Fruit fly (Drosophila melanogaster) whole organism, embryonic: ENCODE measurements around the gene Chpf.

ENCODE experiments used
- Antp ChIP-seq: fragments of 200-800 bp; sonication (Bioruptor generic); optimal IDR thresholded peaks from 3 replicates; lab custom pipeline; 2016; ENCODE audit warnings: missing biosample characterization, missing genetic modification characterization
- CG10274 ChIP-seq: fragments of 200-800 bp; sonication (Bioruptor generic); optimal IDR thresholded peaks from 3 replicates; lab custom pipeline; 2017; ENCODE audit warnings: missing biosample characterization, mild to moderate bottlenecking, missing genetic modification characterization
- CG12769 ChIP-seq: fragments of 200-800 bp; sonication (Bioruptor generic); optimal IDR thresholded peaks from 2 replicates; lab custom pipeline; 2019; ENCODE audit warnings: missing biosample characterization, mild to moderate bottlenecking, missing genetic modification characterization, moderate library complexity
- CG16815 ChIP-seq: fragments of 200-800 bp; sonication (Bioruptor generic); optimal IDR thresholded peaks from 3 replicates; lab custom pipeline; 2017; ENCODE audit warnings: missing biosample characterization, mild to moderate bottlenecking, missing genetic modification characterization
- CG17385 ChIP-seq: fragments of 200-800 bp; sonication (Bioruptor generic); optimal IDR thresholded peaks from 3 replicates; lab custom pipeline; 2018; ENCODE audit warnings: missing biosample characterization, mild to moderate bottlenecking, missing genetic modification characterization
- CG18619 ChIP-seq: fragments of 200-800 bp; sonication (Bioruptor generic); optimal IDR thresholded peaks from 3 replicates; lab custom pipeline; 2017; ENCODE audit warnings: missing biosample characterization, mild to moderate bottlenecking, missing genetic modification characterization
- CG2116 ChIP-seq: fragments of 200-800 bp; sonication (Bioruptor generic); optimal IDR thresholded peaks from 3 replicates; lab custom pipeline; 2018; ENCODE audit warnings: missing biosample characterization, mild to moderate bottlenecking, missing genetic modification characterization
- CG2678 ChIP-seq: fragments of 200-800 bp; sonication (Bioruptor generic); optimal IDR thresholded peaks from 3 replicates; lab custom pipeline; 2019; ENCODE audit warnings: missing biosample characterization, mild to moderate bottlenecking, missing genetic modification characterization, moderate library complexity
- CG30020 ChIP-seq: fragments of 200-800 bp; optimal IDR thresholded peaks from 2 replicates; lab custom pipeline; 2019; ENCODE audit warnings: missing biosample characterization, mild to moderate bottlenecking, missing genetic modification characterization, moderate library complexity
- CG3407 ChIP-seq: fragments of 200-800 bp; sonication (Bioruptor generic); optimal IDR thresholded peaks from 2 replicates; lab custom pipeline; 2018; ENCODE audit warnings: missing biosample characterization, mild to moderate bottlenecking, missing genetic modification characterization
- CG42726 ChIP-seq: fragments of 200-800 bp; sonication (Bioruptor generic); IDR thresholded peaks from 2 replicates; pipeline ENCODE4 v1.3.6; 2022; ENCODE audit warnings: missing biosample characterization, missing genetic modification characterization; ENCODE audit not compliant: partially characterized antibody
- CG4424 ChIP-seq: fragments of 200-800 bp; sonication (Bioruptor generic); optimal IDR thresholded peaks from 3 replicates; lab custom pipeline; 2016; ENCODE audit warnings: missing biosample characterization, missing genetic modification characterization
- CG6689 ChIP-seq: fragments of 200-800 bp; sonication (Bioruptor generic); IDR thresholded peaks from 2 replicates; pipeline ENCODE4 v1.3.6; 2022; ENCODE audit warnings: missing biosample characterization, missing genetic modification characterization
- CG7839 ChIP-seq: fragments of 200-800 bp; sonication (Bioruptor generic); optimal IDR thresholded peaks from 3 replicates; lab custom pipeline; 2018; ENCODE audit warnings: missing biosample characterization, mild to moderate bottlenecking, missing genetic modification characterization, moderate library complexity
- CG8359 ChIP-seq: fragments of 200-800 bp; sonication (Bioruptor generic); optimal IDR thresholded peaks from 2 replicates; lab custom pipeline; 2017; ENCODE audit warnings: missing biosample characterization, mild to moderate bottlenecking, missing genetic modification characterization, borderline replicate concordance
- CG8944 ChIP-seq: fragments of 200-800 bp; sonication (Bioruptor generic); optimal IDR thresholded peaks from 3 replicates; lab custom pipeline; 2016; ENCODE audit warnings: missing biosample characterization, missing genetic modification characterization
- Camta ChIP-seq: fragments of 200-800 bp; sonication (Bioruptor generic); optimal IDR thresholded peaks from 2 replicates; lab custom pipeline; 2016; ENCODE audit warnings: missing biosample characterization, missing genetic modification characterization
- CoRest ChIP-seq: fragments of 200-800 bp; sonication (Bioruptor generic); optimal IDR thresholded peaks from 3 replicates; lab custom pipeline; 2018; ENCODE audit warnings: missing biosample characterization, mild to moderate bottlenecking, missing genetic modification characterization, moderate library complexity
- HLH3B ChIP-seq: fragments of 200-800 bp; sonication (Bioruptor generic); IDR thresholded peaks from 2 replicates; pipeline ENCODE4 v1.3.6; 2022; ENCODE audit warnings: missing biosample characterization, missing genetic modification characterization
- HLHmδ ChIP-seq: fragments of 200-800 bp; sonication (Bioruptor generic); optimal IDR thresholded peaks from 2 replicates; lab custom pipeline; 2018; ENCODE audit warnings: missing biosample characterization, mild to moderate bottlenecking, missing genetic modification characterization, moderate library complexity
- Lim3 ChIP-seq: fragments of 200-800 bp; sonication (Bioruptor generic); IDR thresholded peaks from 2 replicates; pipeline ENCODE4 v1.3.6; 2022; ENCODE audit warnings: missing biosample characterization, missing genetic modification characterization
- Mes4 ChIP-seq: fragments of 200-800 bp; sonication (Bioruptor generic); optimal IDR thresholded peaks from 2 replicates; lab custom pipeline; 2016; ENCODE audit warnings: missing biosample characterization, missing genetic modification characterization
- NFAT ChIP-seq: fragments of 200-800 bp; sonication (Bioruptor generic); IDR thresholded peaks from 2 replicates; pipeline ENCODE4 v1.3.6; 2022; ENCODE audit warnings: missing biosample characterization, missing genetic modification characterization
- NfI ChIP-seq: fragments of 200-800 bp; sonication (Bioruptor generic); optimal IDR thresholded peaks from 3 replicates; lab custom pipeline; 2018; ENCODE audit warnings: missing biosample characterization, mild to moderate bottlenecking, missing genetic modification characterization, moderate library complexity
- Pdp1 ChIP-seq, 2 experiments: fragments of 200-800 bp; sonication (Bioruptor generic); optimal IDR thresholded peaks; 3 replicates each; lab custom pipeline; 2016; ENCODE audit warnings: missing biosample characterization in 2 of 2, missing genetic modification characterization in 2 of 2, mild to moderate bottlenecking in 1 of 2, moderate library complexity in 1 of 2
- Ptx1 ChIP-seq: fragments of 200-800 bp; sonication (Bioruptor generic); IDR thresholded peaks from 2 replicates; pipeline ENCODE4 v1.3.6; 2022; ENCODE audit warnings: missing biosample characterization, missing genetic modification characterization
- Rfx ChIP-seq: fragments of 200-800 bp; sonication (Bioruptor generic); IDR thresholded peaks from 2 replicates; pipeline ENCODE4 v1.3.6; 2022; ENCODE audit warnings: missing biosample characterization, missing genetic modification characterization
- Scr ChIP-seq: fragments of 200-800 bp; sonication (Bioruptor generic); IDR thresholded peaks from 2 replicates; pipeline ENCODE4 v1.3.6; 2022; ENCODE audit warnings: missing biosample characterization, missing genetic modification characterization; ENCODE audit not compliant: partially characterized antibody
- Sin3A ChIP-seq: fragments of >200 bp; optimal IDR thresholded peaks from 2 replicates; lab custom pipeline; 2018
- Six4 ChIP-seq: fragments of 200-800 bp; sonication (Bioruptor generic); optimal IDR thresholded peaks from 2 replicates; lab custom pipeline; 2016; ENCODE audit warnings: missing biosample characterization, missing genetic modification characterization
- Sox102F ChIP-seq: fragments of 200-800 bp; sonication (Bioruptor generic); optimal IDR thresholded peaks from 2 replicates; lab custom pipeline; 2018; ENCODE audit warnings: missing biosample characterization, mild to moderate bottlenecking, missing genetic modification characterization, moderate library complexity
- Sry-β ChIP-seq: fragments of 200-800 bp; sonication (Bioruptor generic); optimal IDR thresholded peaks from 2 replicates; lab custom pipeline; 2018; ENCODE audit warnings: missing biosample characterization, mild to moderate bottlenecking, missing genetic modification characterization, moderate library complexity
- TFAM ChIP-seq: fragments of 200-800 bp; sonication (Bioruptor generic); optimal IDR thresholded peaks from 2 replicates; lab custom pipeline; 2017; ENCODE audit warnings: missing biosample characterization, missing genetic modification characterization, inconsistent platforms
- Xbp1 ChIP-seq: fragments of 200-800 bp; sonication (Bioruptor generic); optimal IDR thresholded peaks from 3 replicates; lab custom pipeline; 2016; ENCODE audit warnings: missing biosample characterization, mild to moderate bottlenecking, missing genetic modification characterization
- ash1 ChIP-seq: fragments of 200-800 bp; sonication (Bioruptor generic); optimal IDR thresholded peaks from 2 replicates; lab custom pipeline; 2018; ENCODE audit warnings: missing biosample characterization, mild to moderate bottlenecking, missing genetic modification characterization
- bcd ChIP-seq: fragments of 200-800 bp; sonication (Bioruptor generic); optimal IDR thresholded peaks from 2 replicates; lab custom pipeline; 2017; ENCODE audit warnings: missing biosample characterization, mild to moderate bottlenecking, missing genetic modification characterization
- bsh ChIP-seq, 2 experiments: fragments of 200-800 bp; sonication (Bioruptor generic); optimal IDR thresholded peaks; 2 replicates each; lab custom pipeline; 2017 to 2018; ENCODE audit warnings: mild to moderate bottlenecking in 2 of 2, missing biosample characterization in 2 of 2, missing genetic modification characterization in 2 of 2, moderate library complexity in 1 of 2
- dmrt99B ChIP-seq: fragments of 200-800 bp; sonication (Bioruptor generic); optimal IDR thresholded peaks from 2 replicates; lab custom pipeline; 2018; ENCODE audit warnings: missing biosample characterization, mild to moderate bottlenecking, missing genetic modification characterization, moderate library complexity
- hkb ChIP-seq, 2 experiments: fragments of 200-800 bp in 1 of 2; fragments of >200 bp in 1 of 2; sonication (Bioruptor generic) in 1 of 2; IDR thresholded peaks in 1 of 2; optimal IDR thresholded peaks in 1 of 2; 2 replicates each; pipeline versions ENCODE4 v1.3.6 to Lab custom; 2017 to 2022; ENCODE audit warnings: missing biosample characterization in 1 of 2, missing genetic modification characterization in 1 of 2
- ken ChIP-seq: fragments of 200-800 bp; sonication (Bioruptor generic); IDR thresholded peaks from 3 replicates; pipeline ENCODE4 v1.3.6; 2022; ENCODE audit warnings: missing biosample characterization, missing genetic modification characterization
- lmd ChIP-seq: fragments of 200-800 bp; sonication (Bioruptor generic); IDR thresholded peaks from 2 replicates; pipeline ENCODE4 v1.3.6; 2022; ENCODE audit warnings: missing biosample characterization, missing genetic modification characterization
- nerfin-2 ChIP-seq: fragments of 200-800 bp; sonication (Bioruptor generic); IDR thresholded peaks from 2 replicates; pipeline ENCODE4 v1.3.6; 2022; ENCODE audit warnings: missing biosample characterization, missing genetic modification characterization; ENCODE audit not compliant: partially characterized antibody
- p53 ChIP-seq: fragments of 200-800 bp; sonication (Bioruptor generic); optimal IDR thresholded peaks from 2 replicates; lab custom pipeline; 2016; ENCODE audit warnings: missing biosample characterization, missing genetic modification characterization
- pnt ChIP-seq: fragments of 200-800 bp; sonication (Bioruptor generic); optimal IDR thresholded peaks from 3 replicates; lab custom pipeline; 2016; ENCODE audit warnings: missing biosample characterization, missing genetic modification characterization
- ro ChIP-seq: fragments of 200-800 bp; sonication (Bioruptor generic); IDR thresholded peaks from 2 replicates; pipeline ENCODE4 v1.3.6; 2022; ENCODE audit warnings: missing biosample characterization, missing genetic modification characterization
- run ChIP-seq: fragments of 200-800 bp; sonication (Bioruptor generic); optimal IDR thresholded peaks from 3 replicates; lab custom pipeline; 2018; ENCODE audit warnings: missing biosample characterization, mild to moderate bottlenecking, missing genetic modification characterization
- stc ChIP-seq: fragments of 200-800 bp; sonication (Bioruptor generic); IDR thresholded peaks from 2 replicates; pipeline ENCODE4 v1.3.6; 2022; ENCODE audit warnings: missing biosample characterization, missing genetic modification characterization
- zfh1 ChIP-seq: fragments of 200-800 bp; sonication (Bioruptor generic); IDR thresholded peaks from 3 replicates; pipeline ENCODE4 v1.3.6; 2022; ENCODE audit warnings: missing biosample characterization, missing genetic modification characterization

Chpf gene

DNA sequence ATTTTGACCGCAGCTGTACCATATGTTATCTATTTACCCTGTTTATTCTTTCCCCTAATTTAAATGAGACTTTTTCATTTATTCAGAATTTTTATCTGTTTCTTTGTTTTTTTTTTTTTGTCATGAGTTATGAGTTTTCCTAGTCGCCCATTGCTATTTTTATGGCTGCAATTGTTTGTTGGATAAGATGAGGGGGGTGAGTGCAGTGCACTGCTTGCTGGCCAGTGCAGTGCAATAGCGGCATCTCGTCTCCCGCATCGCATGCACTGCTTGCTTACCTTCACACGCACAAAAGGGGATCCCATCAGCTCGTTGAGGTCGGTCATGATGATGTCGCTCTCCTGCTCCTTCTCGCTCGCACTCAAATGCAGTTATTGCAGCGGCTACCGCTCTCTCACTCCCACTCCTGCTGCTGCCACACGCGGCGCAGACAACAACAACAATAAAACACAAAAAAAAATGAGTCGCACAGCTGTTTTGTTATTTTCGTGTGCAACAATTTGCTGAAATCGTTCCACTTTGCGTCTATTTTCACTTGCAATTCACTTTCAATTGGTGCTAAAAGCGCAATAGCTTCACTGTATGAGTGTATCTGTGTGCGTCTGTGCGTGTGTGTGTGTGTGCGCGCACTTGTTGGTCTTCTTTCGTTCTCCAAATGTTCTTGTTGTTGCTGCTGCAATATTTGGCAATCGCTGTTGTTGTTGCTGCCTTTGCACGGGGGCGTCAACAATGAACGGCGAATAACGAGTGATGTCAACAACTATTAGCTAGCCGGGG lies 15.9 kb upstream of the Chpf start (continued):
- TF ChIP-seq CG8944 (peak; percentile 8), Ptx1 (GFP tag; lab: Robert Waterston, UW) (0 out of 2 replicates have a peak, but pooled peaks have one; percentile 12), p53 (GFP tag; lab: Kevin White, UChicago) (no peak), run (no peak), Pdp1 (GFP tag; optimal IDR thresholded peaks at IDR 0.05; lab: Kevin White, UChicago) (peak in 1 of 2 experiments; percentile 54), nerfin-2 (no peak), TFAM (no peak), Xbp1 (peak; percentile 53), Sry-β (GFP tag; lab: Kevin White, UChicago) (no peak), CG30020 (tag; lab: Kevin White, UChicago) (no peak), stc (GFP tag; lab: Robert Waterston, UW) (0 out of 2 replicates have a peak, but pooled peaks have one; percentile 27), CG4424 (GFP tag; lab: Kevin White, UChicago) (peak; percentile 49), Six4 (GFP tag; lab: Kevin White, UChicago) (peak; percentile 7), CG18619 (no peak), Sox102F (peak; percentile 46), CG12769 (no peak), pnt (peak; percentile 35), NfI (GFP tag; lab: Kevin White, UChicago) (no peak), Camta (GFP tag; lab: Kevin White, UChicago) (peak; percentile 43), bsh (GFP tag; optimal IDR thresholded peaks at IDR 0.05; lab: Kevin White, UChicago) (peak in 1 of 2 experiments; percentile 58), CoRest (tag; lab: Kevin White, UChicago) (no peak), ken (GFP tag; lab: Robert Waterston, UW) (no peak), hkb (optimal IDR thresholded peaks at IDR 0.05; lab: Kevin White, UChicago) (no peak), hkb (GFP tag; IDR thresholded peaks at IDR 0.05; lab: Robert Waterston, UW) (0 out of 2 replicates have a peak, but pooled peaks have one; percentile 27), NFAT (GFP tag; lab: Robert Waterston, UW) (no peak), CG42726 (GFP tag; lab: Robert Waterston, UW) (0 out of 2 replicates have a peak, but pooled peaks have one; percentile 7), lmd (peak; percentile 54), CG17385 (peak; percentile 23), CG3407 (peak; percentile 3), CG6689 (GFP tag; lab: Robert Waterston, UW) (0 out of 2 replicates have a peak, but pooled peaks have one; percentile 24), CG16815 (GFP tag; lab: Kevin White, UChicago) (no peak), CG10274 (GFP tag; lab: Kevin White, UChicago) (no peak), Mes4 (GFP tag; lab: Kevin White, UChicago) (no peak), Antp (no peak), CG2116 (no peak), bcd (peak; percentile 16), Rfx (GFP tag; lab: Robert Waterston, UW) (no peak), Scr (GFP tag; lab: Robert Waterston, UW) (no peak), HLHmδ (GFP tag; lab: Kevin White, UChicago) (peak; percentile 30), ro (GFP tag; lab: Robert Waterston, UW) (peak; percentile 43; the same call in 1 of the 2 replicates), HLH3B (GFP tag; lab: Robert Waterston, UW) (peak; percentile 27; the same call in 1 of the 2 replicates), CG8359 (GFP tag; lab: Kevin White, UChicago) (no peak), CG7839 (tag; lab: Kevin White, UChicago) (peak; percentile 24), CG2678 (no peak), dmrt99B (peak; percentile 36), Sin3A (lab: Kevin White, UChicago) (no peak), ash1 (GFP tag; lab: Kevin White, UChicago) (no peak), zfh1 (GFP tag; lab: Robert Waterston, UW) (peak; percentile 61; the same call in 1 of the 3 replicates), Lim3 (GFP tag; lab: Robert Waterston, UW) (no peak)
